Worm (Caenorhabditis elegans) whole organism, L3 larva: ENCODE data around the gene str-45.

Experiments
- ama-1 ChIP-seq: fragments of 150-350 bp; optimal IDR thresholded peaks from 2 replicates; lab custom pipeline; 2018
- ceh-16 ChIP-seq: sonication (generic microtip); optimal IDR thresholded peaks from 2 replicates; lab custom pipeline; 2017; ENCODE audit warnings: missing biosample characterization, missing genetic modification characterization
- ceh-82 ChIP-seq: fragments of 150-350 bp; optimal IDR thresholded peaks from 2 replicates; lab custom pipeline; 2014; ENCODE audit warnings: missing biosample characterization, missing genetic modification characterization
- egl-27 ChIP-seq: sonication (generic microtip); optimal IDR thresholded peaks from 4 replicates; lab custom pipeline; 2017; ENCODE audit warnings: missing biosample characterization, missing genetic modification reagents, missing genetic modification characterization
- lin-39 ChIP-seq: fragments of 150-350 bp; optimal IDR thresholded peaks from 2 replicates; lab custom pipeline; 2018; ENCODE audit warnings: missing biosample characterization, missing genetic modification reagents, missing genetic modification characterization
- nfya-1 ChIP-seq: sonication (generic microtip); optimal IDR thresholded peaks from 2 replicates; lab custom pipeline; 2017; ENCODE audit warnings: missing genetic modification characterization, mild to moderate bottlenecking, missing compliant biosample characterization, antibody characterized with exemption, moderate library complexity; ENCODE audit not compliant: insufficient read depth
- nhr-11 ChIP-seq: fragments of 150-350 bp; optimal IDR thresholded peaks from 2 replicates; lab custom pipeline; 2014; ENCODE audit warnings: missing biosample characterization, missing genetic modification characterization
- nhr-43 ChIP-seq: sonication (generic microtip); optimal IDR thresholded peaks from 2 replicates; lab custom pipeline; 2016; ENCODE audit warnings: mild to moderate bottlenecking, missing genetic modification characterization, missing compliant biosample characterization; ENCODE audit not compliant: poor library complexity, severe bottlenecking
- nhr-76 ChIP-seq: fragments of 150-350 bp; sonication (generic microtip); optimal IDR thresholded peaks from 5 replicates; lab custom pipeline; 2014; ENCODE audit warnings: missing biosample characterization, missing genetic modification characterization
- sea-2 ChIP-seq: fragments of 150-350 bp; sonication (generic microtip); optimal IDR thresholded peaks from 4 replicates; lab custom pipeline; 2014; ENCODE audit warnings: missing biosample characterization, missing genetic modification reagents, missing genetic modification characterization
- snpc-4 ChIP-seq: fragments of 150-350 bp; optimal IDR thresholded peaks from 2 replicates; lab custom pipeline; 2014; ENCODE audit warnings: missing biosample characterization, missing genetic modification characterization
- tbx-2 ChIP-seq: sonication (generic microtip); optimal IDR thresholded peaks from 2 replicates; lab custom pipeline; 2016; ENCODE audit warnings: mild to moderate bottlenecking, missing genetic modification characterization, missing compliant biosample characterization
- unc-62 ChIP-seq: fragments of 150-350 bp; sonication (generic microtip); optimal IDR thresholded peaks from 4 replicates; lab custom pipeline; 2014; ENCODE audit warnings: missing biosample characterization, missing genetic modification reagents, missing genetic modification characterization
- zag-1 ChIP-seq: fragments of 150-350 bp; optimal IDR thresholded peaks from 2 replicates; lab custom pipeline; 2014; ENCODE audit warnings: missing biosample characterization, missing genetic modification characterization

- TF ChIP-seq ceh-16 (tag; lab: Kevin White, UChicago) (no peak), nhr-76 (tag; lab: Kevin White, UChicago) (no peak), ama-1 (lab: Kevin White, UChicago) (no peak), zag-1 (tag; lab: Kevin White, UChicago) (no peak), egl-27 (tag; lab: Kevin White, UChicago) (no peak), nfya-1 (tag; lab: Kevin White, UChicago) (peak; percentile 58), sea-2 (no peak), lin-39 (no peak), ceh-82 (tag; lab: Kevin White, UChicago) (no peak), unc-62 (no peak), nhr-43 (tag; lab: Kevin White, UChicago) (no peak), nhr-11 (tag; lab: Kevin White, UChicago) (no peak), snpc-4 (no peak), tbx-2 (no peak)
Observed at ce11 chrV:15150176-15150575, 8.6 kb upstream of the str-45 start.
